Fruit fly (Drosophila melanogaster) whole organism, adult: ENCODE results near the gene Diap1.

Experiments
- CG11617 ChIP-seq: fragments of 200-800 bp; sonication (Bioruptor generic); optimal IDR thresholded peaks from 2 replicates; lab custom pipeline; 2017; ENCODE audit warnings: mild to moderate bottlenecking, missing biosample characterization, missing genetic modification reagents, missing genetic modification characterization
- CG12768 ChIP-seq: fragments of 200-800 bp; sonication (Bioruptor generic); optimal IDR thresholded peaks from 2 replicates; lab custom pipeline; 2017; ENCODE audit warnings: missing biosample characterization, missing genetic modification characterization, mild to moderate bottlenecking, moderate library complexity, missing genetic modification reagents
- CG14711 ChIP-seq: fragments of 200-800 bp; sonication (Bioruptor generic); optimal IDR thresholded peaks from 2 replicates; lab custom pipeline; 2018; ENCODE audit warnings: missing biosample characterization, mild to moderate bottlenecking, missing genetic modification characterization, moderate library complexity
- CG1620 ChIP-seq: fragments of 200-800 bp; sonication (Bioruptor generic); optimal IDR thresholded peaks from 2 replicates; lab custom pipeline; 2016; ENCODE audit warnings: missing biosample characterization, missing genetic modification characterization
- CG33017 ChIP-seq: fragments of 200-800 bp; sonication (Bioruptor generic); optimal IDR thresholded peaks from 2 replicates; lab custom pipeline; 2018; ENCODE audit warnings: missing biosample characterization, mild to moderate bottlenecking, missing genetic modification characterization, moderate library complexity
- CG5204 ChIP-seq: fragments of 200-800 bp; sonication (Bioruptor generic); optimal IDR thresholded peaks from 2 replicates; lab custom pipeline; 2016; ENCODE audit warnings: missing biosample characterization, missing genetic modification characterization
- CG7045 ChIP-seq: fragments of 200-800 bp; sonication (Bioruptor generic); optimal IDR thresholded peaks from 2 replicates; lab custom pipeline; 2017; ENCODE audit warnings: missing biosample characterization, mild to moderate bottlenecking, missing genetic modification characterization
- CG7101 ChIP-seq: fragments of 200-800 bp; sonication (Bioruptor generic); optimal IDR thresholded peaks from 2 replicates; lab custom pipeline; 2018; ENCODE audit warnings: missing biosample characterization, mild to moderate bottlenecking, missing genetic modification characterization, moderate library complexity
- Clk ChIP-seq: fragments of 200-800 bp; sonication (Bioruptor generic); optimal IDR thresholded peaks from 2 replicates; lab custom pipeline; 2017; ENCODE audit warnings: missing biosample characterization, missing genetic modification characterization
- Crg-1 ChIP-seq: fragments of 200-800 bp; sonication (Bioruptor generic); optimal IDR thresholded peaks from 2 replicates; lab custom pipeline; 2016; ENCODE audit warnings: missing biosample characterization, missing genetic modification characterization
- Hr96 ChIP-seq: fragments of 200-800 bp; sonication (Bioruptor generic); optimal IDR thresholded peaks from 2 replicates; lab custom pipeline; 2016; ENCODE audit warnings: missing biosample characterization, missing genetic modification characterization
- Mnt ChIP-seq: fragments of 200-800 bp; sonication (Bioruptor generic); optimal IDR thresholded peaks from 2 replicates; lab custom pipeline; 2016; ENCODE audit warnings: missing biosample characterization, mild to moderate bottlenecking, missing genetic modification characterization
- bab1 ChIP-seq: fragments of 200-800 bp; sonication (Bioruptor generic); optimal IDR thresholded peaks from 3 replicates; lab custom pipeline; 2019; ENCODE audit warnings: missing biosample characterization, mild to moderate bottlenecking, missing genetic modification characterization, moderate library complexity
- cic ChIP-seq: fragments of 200-800 bp; sonication (Bioruptor generic); optimal IDR thresholded peaks from 2 replicates; lab custom pipeline; 2017; ENCODE audit warnings: missing biosample characterization, mild to moderate bottlenecking, missing genetic modification characterization, moderate library complexity
- cnc ChIP-seq, 2 experiments: fragments of >200 bp; optimal IDR thresholded peaks; 2 replicates each; lab custom pipeline; 2017
- kay ChIP-seq: fragments of 200-800 bp; sonication (Bioruptor generic); peaks from one replicate; lab custom pipeline; 2016; ENCODE audit warnings: missing biosample characterization, missing genetic modification characterization, borderline replicate concordance
- ovo ChIP-seq: fragments of 200-800 bp; sonication (Bioruptor generic); optimal IDR thresholded peaks from 2 replicates; lab custom pipeline; 2016; ENCODE audit warnings: missing biosample characterization, missing genetic modification characterization
- pad ChIP-seq: fragments of 200-800 bp; sonication (Bioruptor generic); optimal IDR thresholded peaks from 3 replicates; lab custom pipeline; 2017; ENCODE audit warnings: missing biosample characterization, missing genetic modification characterization, mild to moderate bottlenecking, moderate library complexity, missing genetic modification reagents
- tj ChIP-seq: fragments of 200-800 bp; sonication (Bioruptor generic); optimal IDR thresholded peaks from 3 replicates; lab custom pipeline; 2017; ENCODE audit warnings: missing biosample characterization, mild to moderate bottlenecking, missing genetic modification characterization, moderate library complexity
- toe ChIP-seq: fragments of 200-800 bp; sonication (Bioruptor generic); optimal IDR thresholded peaks from 2 replicates; lab custom pipeline; 2016; ENCODE audit warnings: missing biosample characterization, missing genetic modification characterization

Diap1 gene

dm6 chr3L:16021064-16021683 is 29.7 kb downstream of the Diap1 start:
- no peak for TF ChIP-seq Hr96
- TF ChIP-seq ovo (GFP tag; lab: Kevin White, UChicago), result no peak
- no peak for TF ChIP-seq pad (GFP tag; lab: Kevin White, UChicago)
- TF ChIP-seq toe, result no peak
- no peak for TF ChIP-seq cnc (optimal IDR thresholded peaks at IDR 0.05; lab: Kevin White, UChicago)
- TF ChIP-seq CG14711 (tag; lab: Kevin White, UChicago), result no peak
- no peak for TF ChIP-seq CG7101 (tag; lab: Kevin White, UChicago)
- TF ChIP-seq Clk (GFP tag; lab: Kevin White, UChicago), result no peak
- no peak for TF ChIP-seq cic
- no peak for TF ChIP-seq Crg-1 (GFP tag; lab: Kevin White, UChicago)
- TF ChIP-seq kay (GFP tag; lab: Kevin White, UChicago), result no peak
- TF ChIP-seq CG1620 (GFP tag; lab: Kevin White, UChicago), result no peak
- no peak for TF ChIP-seq CG33017 (tag; lab: Kevin White, UChicago)
- TF ChIP-seq CG12768, result no peak

dm6 chr3L:16019144-16020006 is 31.5 kb downstream of the Diap1 start:
- no peak for TF ChIP-seq cic
- TF ChIP-seq Crg-1 (GFP tag; lab: Kevin White, UChicago), result no peak
- TF ChIP-seq kay (GFP tag; lab: Kevin White, UChicago), result no peak
- no peak for TF ChIP-seq CG1620 (GFP tag; lab: Kevin White, UChicago)
- TF ChIP-seq ovo (GFP tag; lab: Kevin White, UChicago), result no peak
- no peak for TF ChIP-seq Mnt (GFP tag; lab: Kevin White, UChicago)
- TF ChIP-seq CG5204 (GFP tag; lab: Kevin White, UChicago), result no peak
- no peak for TF ChIP-seq pad (GFP tag; lab: Kevin White, UChicago)
- no peak for TF ChIP-seq CG33017 (tag; lab: Kevin White, UChicago)
- TF ChIP-seq CG14711 (tag; lab: Kevin White, UChicago), result no peak
- no peak for TF ChIP-seq bab1 (GFP tag; lab: Kevin White, UChicago)
- TF ChIP-seq CG7101 (tag; lab: Kevin White, UChicago), result no peak
- no peak for TF ChIP-seq CG11617 (GFP tag; lab: Kevin White, UChicago)
- no peak for TF ChIP-seq CG12768
- no peak for TF ChIP-seq cnc (optimal IDR thresholded peaks at IDR 0.05; lab: Kevin White, UChicago)
- TF ChIP-seq Clk (GFP tag; lab: Kevin White, UChicago), result no peak
- no peak for TF ChIP-seq toe
- TF ChIP-seq CG7045 (GFP tag; lab: Kevin White, UChicago), result no peak
- no peak for TF ChIP-seq tj (GFP tag; lab: Kevin White, UChicago)

- TF ChIP-seq CG14711 (tag; lab: Kevin White, UChicago) (no peak), cic (no peak), toe (no peak), bab1 (GFP tag; lab: Kevin White, UChicago) (no peak), cnc (optimal IDR thresholded peaks at IDR 0.05; lab: Kevin White, UChicago) (no peak), Mnt (GFP tag; lab: Kevin White, UChicago) (no peak), CG11617 (GFP tag; lab: Kevin White, UChicago) (no peak), CG33017 (tag; lab: Kevin White, UChicago) (no peak), Crg-1 (GFP tag; lab: Kevin White, UChicago) (no peak), Hr96 (no peak), CG7045 (GFP tag; lab: Kevin White, UChicago) (no peak), tj (GFP tag; lab: Kevin White, UChicago) (no peak), pad (GFP tag; lab: Kevin White, UChicago) (no peak)
Observed at dm6 chr3L:16018721-16019120, 32.1 kb downstream of the Diap1 start.

- no peak for TF ChIP-seq CG14711 (tag; lab: Kevin White, UChicago)
- TF ChIP-seq CG7101 (tag; lab: Kevin White, UChicago), result no peak
- no peak for TF ChIP-seq Clk (GFP tag; lab: Kevin White, UChicago)
- no peak for TF ChIP-seq tj (GFP tag; lab: Kevin White, UChicago)
- TF ChIP-seq CG33017 (tag; lab: Kevin White, UChicago), result no peak
- no peak for TF ChIP-seq ovo (GFP tag; lab: Kevin White, UChicago)
- no peak for TF ChIP-seq Hr96
- no peak for TF ChIP-seq bab1 (GFP tag; lab: Kevin White, UChicago)
- no peak for TF ChIP-seq pad (GFP tag; lab: Kevin White, UChicago)
- TF ChIP-seq Mnt (GFP tag; lab: Kevin White, UChicago), result no peak
- no peak for TF ChIP-seq toe
- no peak for TF ChIP-seq CG11617 (GFP tag; lab: Kevin White, UChicago)
- TF ChIP-seq CG1620 (GFP tag; lab: Kevin White, UChicago), result no peak
- TF ChIP-seq cnc (optimal IDR thresholded peaks at IDR 0.05; lab: Kevin White, UChicago), result no peak
- no peak for TF ChIP-seq CG12768
- TF ChIP-seq CG7045 (GFP tag; lab: Kevin White, UChicago), result no peak
- TF ChIP-seq Crg-1 (GFP tag; lab: Kevin White, UChicago), result no peak
- TF ChIP-seq CG5204 (GFP tag; lab: Kevin White, UChicago), result no peak
Observed at dm6 chr3L:16018251-16018583, 32.6 kb downstream of the Diap1 start.

- TF ChIP-seq CG5204 (GFP tag; lab: Kevin White, UChicago) (no peak), Crg-1 (GFP tag; lab: Kevin White, UChicago) (no peak), CG1620 (GFP tag; lab: Kevin White, UChicago) (no peak), tj (GFP tag; lab: Kevin White, UChicago) (no peak), CG12768 (no peak), CG33017 (tag; lab: Kevin White, UChicago) (no peak), pad (GFP tag; lab: Kevin White, UChicago) (no peak), bab1 (GFP tag; lab: Kevin White, UChicago) (no peak), cnc (optimal IDR thresholded peaks at IDR 0.05; lab: Kevin White, UChicago) (no peak), CG7045 (GFP tag; lab: Kevin White, UChicago) (no peak), CG11617 (GFP tag; lab: Kevin White, UChicago) (no peak), ovo (GFP tag; lab: Kevin White, UChicago) (no peak)
Observed at dm6 chr3L:16017528-16018250, 33.1 kb downstream of the Diap1 start.
